Worm (Caenorhabditis elegans): ENCODE data around the gene sms-2.

- no peak for TF ChIP-seq T22C8.4 (GFP tag; IDR thresholded peaks at IDR 0.05)
- TF ChIP-seq med-1 (GFP tag; optimal IDR thresholded peaks at IDR 0.05; ENCODE audit: insufficient read depth) = no peak
- no peak for TF ChIP-seq ref-1 (GFP tag; conservative IDR thresholded peaks at IDR 0.05)
- TF ChIP-seq klf-2 (GFP tag; conservative IDR thresholded peaks at IDR 0.05) = no peak
Observed at ce11 chrX:980252-981009, 31.7 kb upstream of the sms-2 start, which contains the start of gene C44C1.1.

Data from whole organism, midembryonic.